Worm (Caenorhabditis elegans): Measurements from ENCODE around the gene Y67D8B.5.

The Y67D8B.5 gene

DNA sequence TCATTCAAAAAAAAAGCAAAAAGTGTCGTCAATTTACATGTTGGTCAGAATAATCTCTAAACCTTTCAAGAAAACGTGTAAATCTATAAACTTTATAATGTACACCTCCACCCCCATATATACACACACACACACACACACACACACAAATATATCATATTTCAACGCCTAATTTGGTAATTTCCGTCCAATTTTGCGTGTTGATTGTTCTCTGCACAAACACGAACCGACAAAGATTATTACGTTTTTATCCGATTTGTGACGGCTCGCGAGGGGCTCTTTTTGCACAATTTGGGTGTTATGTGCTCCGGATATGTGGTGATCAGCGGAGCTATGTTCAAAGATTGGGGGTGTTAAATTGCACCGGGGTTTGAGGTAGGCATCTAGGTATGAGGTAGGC, 19.2 kb upstream of the Y67D8B.5 start:
- no peak for TF ChIP-seq ama-1 (optimal IDR thresholded peaks at IDR 0.05)
- TF ChIP-seq rnt-1 (tag; optimal IDR thresholded peaks at IDR 0.05) = no peak
- no peak for TF ChIP-seq nhr-19 (GFP tag; conservative IDR thresholded peaks at IDR 0.05)
- TF ChIP-seq fkh-4 (tag; optimal IDR thresholded peaks at IDR 0.05; ENCODE audit: borderline replicate concordance) = no peak
- no peak for TF ChIP-seq unc-98 (GFP tag; IDR thresholded peaks at IDR 0.05)
- no peak for TF ChIP-seq skn-1 (tag; optimal IDR thresholded peaks at IDR 0.05)
- TF ChIP-seq ceh-90 (tag; optimal IDR thresholded peaks at IDR 0.05) = no peak
- no peak for TF ChIP-seq C34B4.2 (tag; optimal IDR thresholded peaks at IDR 0.05)
- no peak for TF ChIP-seq lin-13 (GFP tag; optimal IDR thresholded peaks at IDR 0.05)
- TF ChIP-seq ceh-88 (GFP tag; IDR thresholded peaks at IDR 0.05) = no peak
- TF ChIP-seq alr-1 (tag; optimal IDR thresholded peaks at IDR 0.05; ENCODE audit: borderline replicate concordance) = no peak

DNA sequence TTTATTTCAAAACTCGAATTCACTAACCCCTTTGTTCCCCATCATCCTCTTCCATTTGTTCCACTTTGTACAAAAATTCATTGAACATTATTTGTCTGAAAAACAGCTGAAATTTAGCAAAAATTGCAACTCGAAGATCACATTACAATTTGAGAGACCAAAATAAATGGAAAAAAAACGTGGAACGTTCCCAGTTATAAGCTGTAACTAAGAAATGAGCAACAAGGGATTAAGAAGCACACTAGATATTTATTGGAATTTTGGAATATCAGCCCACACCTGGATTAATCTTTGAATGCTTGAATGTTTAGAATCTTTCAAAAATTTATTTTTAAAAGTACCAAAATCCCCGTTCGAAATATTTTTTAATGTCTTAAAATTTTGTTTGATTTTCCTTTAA, 10.7 kb upstream of the Y67D8B.5 start, which contains the start of gene Y67D8B.2:
Y67D8B.2 (minus strand) TSS at position 101 of the 400 bp plus-strand sequence.
- no peak for TF ChIP-seq elt-2 (tag; optimal IDR thresholded peaks at IDR 0.05)
- no peak for TF ChIP-seq ztf-11 (tag; optimal IDR thresholded peaks at IDR 0.05)
- TF ChIP-seq mef-2 (tag; optimal IDR thresholded peaks at IDR 0.05) = no peak
- TF ChIP-seq tbx-2 (tag; optimal IDR thresholded peaks at IDR 0.05) = no peak
- no peak for TF ChIP-seq unc-98 (GFP tag; IDR thresholded peaks at IDR 0.05)
- no peak for TF ChIP-seq unc-30 (tag; optimal IDR thresholded peaks at IDR 0.05)
- TF ChIP-seq rnt-1 (tag; optimal IDR thresholded peaks at IDR 0.05) = no peak
- no peak for TF ChIP-seq C34B4.2 (tag; optimal IDR thresholded peaks at IDR 0.05)

DNA sequence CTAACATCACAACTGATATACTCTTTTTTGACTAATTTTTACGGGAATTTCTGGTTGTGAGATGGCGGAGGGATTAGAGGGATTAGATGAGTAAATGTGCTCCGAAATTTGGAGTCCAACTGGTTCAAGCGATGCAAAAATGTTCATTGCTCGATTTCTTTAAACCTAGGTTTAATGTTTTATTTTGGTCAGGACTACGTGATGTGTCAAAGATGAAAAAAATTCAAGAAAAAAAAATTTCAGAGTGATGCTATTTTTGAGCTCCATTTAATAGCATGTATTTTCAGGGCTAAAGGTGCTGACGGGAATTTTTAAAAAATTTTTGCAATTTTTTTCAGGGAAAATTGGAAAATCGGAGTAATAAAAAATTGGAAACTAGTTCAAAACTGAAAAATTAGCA, 5.8 kb upstream of the Y67D8B.5 start:
- no peak for TF ChIP-seq ceh-88 (GFP tag; IDR thresholded peaks at IDR 0.05)
- TF ChIP-seq ceh-90 (tag; optimal IDR thresholded peaks at IDR 0.05) = no peak
- no peak for TF ChIP-seq zip-4 (GFP tag; optimal IDR thresholded peaks at IDR 0.05)
- peak; percentile 59 for TF ChIP-seq fkh-8 (tag; optimal IDR thresholded peaks at IDR 0.05)

DNA sequence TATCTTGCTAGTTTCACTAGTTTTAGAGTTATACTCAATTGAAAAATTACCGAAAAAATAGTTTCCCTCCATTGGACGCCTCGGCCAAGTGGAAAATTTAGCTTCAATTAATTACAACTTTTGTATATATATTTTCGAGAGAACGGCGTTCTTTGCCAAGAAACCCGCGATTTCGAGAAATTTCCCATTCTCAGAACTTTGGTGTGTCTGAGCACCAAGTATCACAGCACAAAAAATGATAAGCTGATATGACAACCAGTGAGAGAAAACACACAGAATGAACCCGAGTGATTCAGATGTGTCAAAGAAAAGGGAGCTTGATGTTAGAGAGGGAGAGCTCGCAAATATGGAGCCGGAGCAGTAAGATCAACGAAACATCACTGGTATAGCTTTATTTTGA, 3.1 kb upstream of the Y67D8B.5 start:
- TF ChIP-seq nhr-47 (tag; optimal IDR thresholded peaks at IDR 0.05) (peak; percentile 43), ceh-88 (GFP tag; IDR thresholded peaks at IDR 0.05) (no peak), nhr-12 (tag; optimal IDR thresholded peaks at IDR 0.05) (no peak), snpc-4 (tag; optimal IDR thresholded peaks at IDR 0.05) (no peak), egl-27 (tag; optimal IDR thresholded peaks at IDR 0.05) (no peak), fkh-8 (tag; optimal IDR thresholded peaks at IDR 0.05) (peak; percentile 76), lin-39 (tag; optimal IDR thresholded peaks at IDR 0.05) (no peak), unc-98 (GFP tag; IDR thresholded peaks at IDR 0.05) (no peak), nhr-28 (tag; optimal IDR thresholded peaks at IDR 0.05) (no peak), ceh-63 (GFP tag; optimal IDR thresholded peaks at IDR 0.05) (no peak), sptf-1 (tag; optimal IDR thresholded peaks at IDR 0.05) (no peak), sox-4 (tag; optimal IDR thresholded peaks at IDR 0.05) (peak; percentile 19), elt-3 (tag; optimal IDR thresholded peaks at IDR 0.05) (no peak), mep-1 (tag; optimal IDR thresholded peaks at IDR 0.05) (no peak), dsc-1 (tag; optimal IDR thresholded peaks at IDR 0.05) (peak; percentile 50), nhr-71 (tag; optimal IDR thresholded peaks at IDR 0.05) (peak; percentile 57), nhr-90 (tag; optimal IDR thresholded peaks at IDR 0.05; ENCODE audit: poor library complexity) (no peak)

DNA sequence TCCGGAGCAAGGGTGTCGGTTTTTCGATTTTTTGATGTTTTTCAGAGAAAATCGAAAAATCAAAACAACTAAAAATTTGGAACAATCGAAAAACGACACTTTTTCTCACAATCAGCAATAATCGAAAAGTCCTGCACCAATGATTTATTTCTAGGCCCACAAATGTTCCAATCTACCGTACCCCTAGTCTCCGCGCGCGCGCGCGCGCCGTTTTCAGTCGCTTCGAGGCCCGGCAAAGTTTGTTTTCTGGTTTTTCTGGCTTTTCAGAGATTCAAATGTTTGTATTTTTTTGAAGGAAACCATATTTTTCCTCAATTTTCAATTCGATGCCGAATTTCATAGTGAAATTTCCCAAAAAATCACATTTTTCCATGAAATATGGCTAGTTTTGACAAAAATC, 9.8 kb downstream of the Y67D8B.5 start:
- TF ChIP-seq aly-2 (tag; optimal IDR thresholded peaks at IDR 0.05) = no peak
- no peak for TF ChIP-seq grh-1 (GFP tag; IDR thresholded peaks at IDR 0.05)
- no peak for TF ChIP-seq aha-1 (tag; optimal IDR thresholded peaks at IDR 0.05)
- TF ChIP-seq hpl-2 (GFP tag; optimal IDR thresholded peaks at IDR 0.05) = no peak
- no peak for TF ChIP-seq efl-1 (optimal IDR thresholded peaks at IDR 0.05)
- TF ChIP-seq efl-1 (GFP tag; optimal IDR thresholded peaks at IDR 0.05 in 1 of 2) = no peak
- TF ChIP-seq C16A3.4 (tag; optimal IDR thresholded peaks at IDR 0.05) = no peak
- no peak for TF ChIP-seq nhr-85 (tag)
- TF ChIP-seq ztf-11 (tag; optimal IDR thresholded peaks at IDR 0.05) = no peak
- no peak for TF ChIP-seq dsc-1 (tag; optimal IDR thresholded peaks at IDR 0.05)
- no peak for TF ChIP-seq nhr-47 (tag; optimal IDR thresholded peaks at IDR 0.05)
- no peak for TF ChIP-seq snu-23 (GFP tag; optimal IDR thresholded peaks at IDR 0.05)
- TF ChIP-seq lir-3 (tag; optimal IDR thresholded peaks at IDR 0.05; ENCODE audit: poor library complexity) = no peak
- TF ChIP-seq nhr-77 (tag; optimal IDR thresholded peaks at IDR 0.05) = no peak
- no peak for TF ChIP-seq C34B4.2 (tag; optimal IDR thresholded peaks at IDR 0.05)
- TF ChIP-seq nhr-19 (GFP tag; conservative IDR thresholded peaks at IDR 0.05) = no peak
- TF ChIP-seq unc-130 (tag; optimal IDR thresholded peaks at IDR 0.05) = no peak
- no peak for TF ChIP-seq egl-27 (tag; optimal IDR thresholded peaks at IDR 0.05)
- no peak for TF ChIP-seq nhr-90 (tag; optimal IDR thresholded peaks at IDR 0.05; ENCODE audit: poor library complexity)
- TF ChIP-seq ceh-90 (tag; optimal IDR thresholded peaks at IDR 0.05) = no peak

All from whole organism, L1 larva.